Fruit fly (Drosophila melanogaster) whole organism, prepupa: ENCODE results near the gene mab-21.
A peak's percentile ranks its signal among the peaks of the same experiment; 100 is the strongest.

Experiments used
- CG10631 ChIP-seq: fragments of 200-800 bp; sonication (Bioruptor generic); optimal IDR thresholded peaks from 2 replicates; lab custom pipeline; 2016; ENCODE audit warnings: missing biosample characterization, missing genetic modification characterization
- CG10669 ChIP-seq: fragments of 200-800 bp; sonication (Bioruptor generic); optimal IDR thresholded peaks from 3 replicates; lab custom pipeline; 2018; ENCODE audit warnings: missing biosample characterization, mild to moderate bottlenecking, missing genetic modification characterization, moderate library complexity
- CG11294 ChIP-seq: fragments of 200-800 bp; sonication (Bioruptor generic); IDR thresholded peaks from 2 replicates; pipeline ENCODE4 v1.3.6; 2022; ENCODE audit warnings: missing biosample characterization, missing genetic modification characterization
- CG11762 ChIP-seq: fragments of 200-800 bp; sonication (Bioruptor generic); optimal IDR thresholded peaks from 3 replicates; lab custom pipeline; 2016; ENCODE audit warnings: missing biosample characterization, missing genetic modification characterization; ENCODE audit not compliant: insufficient read depth
- CG1621 ChIP-seq: fragments of 200-800 bp; sonication (Bioruptor generic); optimal IDR thresholded peaks from 3 replicates; lab custom pipeline; 2018; ENCODE audit warnings: missing biosample characterization, mild to moderate bottlenecking, missing genetic modification characterization
- CG16779 ChIP-seq: fragments of 200-800 bp; sonication (Bioruptor generic); optimal IDR thresholded peaks from 3 replicates; lab custom pipeline; 2017; ENCODE audit warnings: missing biosample characterization, mild to moderate bottlenecking, missing genetic modification characterization
- CG31627 ChIP-seq: fragments of 200-800 bp; sonication (Bioruptor generic); optimal IDR thresholded peaks from 3 replicates; lab custom pipeline; 2016; ENCODE audit warnings: missing biosample characterization, missing genetic modification characterization
- CG32006 ChIP-seq: fragments of 200-800 bp; sonication (Bioruptor generic); optimal IDR thresholded peaks from 3 replicates; lab custom pipeline; 2017; ENCODE audit warnings: missing biosample characterization, mild to moderate bottlenecking, missing genetic modification characterization
- CG4318 ChIP-seq: fragments of 200-800 bp; sonication (Bioruptor generic); optimal IDR thresholded peaks from 3 replicates; lab custom pipeline; 2017; ENCODE audit warnings: missing biosample characterization, mild to moderate bottlenecking, missing genetic modification characterization
- CG6163 ChIP-seq: fragments of 200-800 bp; sonication (Bioruptor generic); IDR thresholded peaks from 3 replicates; pipeline ENCODE4 v1.3.6; 2022; ENCODE audit warnings: missing biosample characterization, missing genetic modification characterization
- CG6276 ChIP-seq: fragments of 200-800 bp; sonication (Bioruptor generic); optimal IDR thresholded peaks from 2 replicates; lab custom pipeline; 2017; ENCODE audit warnings: missing biosample characterization, mild to moderate bottlenecking, missing genetic modification characterization
- CG6792 ChIP-seq: fragments of 200-800 bp; sonication (Bioruptor generic); optimal IDR thresholded peaks from 3 replicates; lab custom pipeline; 2016; ENCODE audit warnings: missing biosample characterization, missing genetic modification characterization
- CG6808 ChIP-seq: fragments of 200-800 bp; sonication (Bioruptor generic); optimal IDR thresholded peaks from 3 replicates; lab custom pipeline; 2017; ENCODE audit warnings: missing biosample characterization, missing genetic modification characterization, mild to moderate bottlenecking, moderate library complexity, missing genetic modification reagents
- CG6854 ChIP-seq: fragments of 200-800 bp; sonication (Bioruptor generic); optimal IDR thresholded peaks from 2 replicates; lab custom pipeline; 2017; ENCODE audit warnings: missing biosample characterization, mild to moderate bottlenecking, missing genetic modification characterization
- CG7368 ChIP-seq: fragments of 200-800 bp; sonication (Bioruptor generic); optimal IDR thresholded peaks from 3 replicates; lab custom pipeline; 2016; ENCODE audit warnings: missing biosample characterization, missing genetic modification characterization
- CG8119 ChIP-seq: fragments of 200-800 bp; sonication (Bioruptor generic); IDR thresholded peaks from 3 replicates; pipeline ENCODE4 v1.3.6; 2022; ENCODE audit warnings: missing biosample characterization, missing genetic modification characterization
- CG8319 ChIP-seq: fragments of 200-800 bp; sonication (Bioruptor generic); optimal IDR thresholded peaks from 3 replicates; lab custom pipeline; 2016; ENCODE audit warnings: missing biosample characterization, missing genetic modification characterization
- CG8632 ChIP-seq: fragments of 200-800 bp; sonication (Bioruptor generic); optimal IDR thresholded peaks from 3 replicates; lab custom pipeline; 2016; ENCODE audit warnings: missing biosample characterization, missing genetic modification characterization
- CG9139 ChIP-seq: fragments of 200-800 bp; sonication (Bioruptor generic); optimal IDR thresholded peaks from 3 replicates; lab custom pipeline; 2017; ENCODE audit warnings: missing biosample characterization, mild to moderate bottlenecking, missing genetic modification characterization
- Eip75B ChIP-seq: fragments of 200-800 bp; sonication (Bioruptor generic); optimal IDR thresholded peaks from 3 replicates; lab custom pipeline; 2016; ENCODE audit warnings: missing biosample characterization, missing genetic modification characterization
- Eip78C ChIP-seq: fragments of 200-800 bp; sonication (Bioruptor generic); peaks from one replicate; lab custom pipeline; 2016; ENCODE audit warnings: missing biosample characterization, missing genetic modification characterization
- Eip93F ChIP-seq: fragments of 200-800 bp; sonication (Bioruptor generic); optimal IDR thresholded peaks from 2 replicates; lab custom pipeline; 2016; ENCODE audit warnings: missing biosample characterization, mild to moderate bottlenecking, missing genetic modification characterization
- Ets21C ChIP-seq: fragments of 200-800 bp; sonication (Bioruptor generic); optimal IDR thresholded peaks from 3 replicates; lab custom pipeline; 2016; ENCODE audit warnings: missing biosample characterization, missing genetic modification characterization
- Gug ChIP-seq: fragments of 200-800 bp; sonication (Bioruptor generic); IDR thresholded peaks from 2 replicates; pipeline ENCODE4 v1.3.6; 2022; ENCODE audit warnings: missing biosample characterization, missing genetic modification characterization
- Hr39 ChIP-seq: fragments of 200-800 bp; sonication (Bioruptor generic); optimal IDR thresholded peaks from 2 replicates; lab custom pipeline; 2016; ENCODE audit warnings: missing biosample characterization, missing genetic modification characterization
- Hr4 ChIP-seq: fragments of 200-800 bp; sonication (Bioruptor generic); optimal IDR thresholded peaks from 3 replicates; lab custom pipeline; 2016; ENCODE audit warnings: missing biosample characterization, missing genetic modification characterization
- OdsH ChIP-seq: fragments of 200-800 bp; sonication (Bioruptor generic); optimal IDR thresholded peaks from 3 replicates; lab custom pipeline; 2016; ENCODE audit warnings: missing biosample characterization, missing genetic modification characterization
- Sox102F ChIP-seq: fragments of 200-800 bp; sonication (Bioruptor generic); optimal IDR thresholded peaks from 2 replicates; lab custom pipeline; 2016; ENCODE audit warnings: missing biosample characterization, mild to moderate bottlenecking, missing genetic modification characterization
- Sox15 ChIP-seq: fragments of 200-800 bp; sonication (Bioruptor generic); optimal IDR thresholded peaks from 3 replicates; lab custom pipeline; 2016; ENCODE audit warnings: missing biosample characterization, missing genetic modification characterization
- achi ChIP-seq: fragments of 200-800 bp; sonication (Bioruptor generic); optimal IDR thresholded peaks from 3 replicates; lab custom pipeline; 2016; ENCODE audit warnings: missing biosample characterization, missing genetic modification characterization
- cyc ChIP-seq: fragments of 200-800 bp; sonication (Bioruptor generic); optimal IDR thresholded peaks from 3 replicates; lab custom pipeline; 2016; ENCODE audit warnings: missing biosample characterization, missing genetic modification characterization
- dac ChIP-seq: fragments of 200-800 bp; sonication (Bioruptor generic); optimal IDR thresholded peaks from 2 replicates; lab custom pipeline; 2017; ENCODE audit warnings: missing biosample characterization, mild to moderate bottlenecking, missing genetic modification characterization
- eg ChIP-seq: fragments of 200-800 bp; sonication (Bioruptor generic); IDR thresholded peaks from 3 replicates; pipeline ENCODE4 v1.3.6; 2022; ENCODE audit warnings: missing biosample characterization, missing genetic modification characterization
- esn ChIP-seq: fragments of 200-800 bp; sonication (Bioruptor generic); optimal IDR thresholded peaks from 2 replicates; lab custom pipeline; 2016; ENCODE audit warnings: missing biosample characterization, mild to moderate bottlenecking, missing genetic modification characterization, moderate library complexity
- fd59A ChIP-seq: fragments of 200-800 bp; sonication (Bioruptor generic); optimal IDR thresholded peaks from 2 replicates; lab custom pipeline; 2017; ENCODE audit warnings: missing biosample characterization, mild to moderate bottlenecking, missing genetic modification characterization, missing genetic modification reagents
- fkh ChIP-seq: fragments of 200-800 bp; sonication (Bioruptor generic); optimal IDR thresholded peaks from 3 replicates; lab custom pipeline; 2017; ENCODE audit warnings: missing biosample characterization, mild to moderate bottlenecking, missing genetic modification characterization, moderate library complexity
- lz ChIP-seq: fragments of 200-800 bp; sonication (Bioruptor generic); optimal IDR thresholded peaks from 3 replicates; lab custom pipeline; 2016; ENCODE audit warnings: missing biosample characterization, missing genetic modification characterization
- pdm3 ChIP-seq: fragments of 200-800 bp; sonication (Bioruptor generic); optimal IDR thresholded peaks from 3 replicates; lab custom pipeline; 2016; ENCODE audit warnings: missing biosample characterization, missing genetic modification characterization
- salr ChIP-seq, 2 experiments: fragments of 200-800 bp; sonication (Bioruptor generic); optimal IDR thresholded peaks; 3 replicates each; lab custom pipeline; 2016 to 2018; ENCODE audit warnings: missing biosample characterization in 2 of 2, missing genetic modification characterization in 2 of 2, mild to moderate bottlenecking in 1 of 2
- spab ChIP-seq: fragments of 200-800 bp; sonication (Bioruptor generic); optimal IDR thresholded peaks from 2 replicates; lab custom pipeline; 2017; ENCODE audit warnings: missing biosample characterization, mild to moderate bottlenecking, missing genetic modification characterization, missing genetic modification reagents
- svp ChIP-seq: fragments of 200-800 bp; sonication (Bioruptor generic); peaks from one replicate; lab custom pipeline; 2016; ENCODE audit warnings: missing biosample characterization, missing genetic modification characterization

Gene mab-21

DNA sequence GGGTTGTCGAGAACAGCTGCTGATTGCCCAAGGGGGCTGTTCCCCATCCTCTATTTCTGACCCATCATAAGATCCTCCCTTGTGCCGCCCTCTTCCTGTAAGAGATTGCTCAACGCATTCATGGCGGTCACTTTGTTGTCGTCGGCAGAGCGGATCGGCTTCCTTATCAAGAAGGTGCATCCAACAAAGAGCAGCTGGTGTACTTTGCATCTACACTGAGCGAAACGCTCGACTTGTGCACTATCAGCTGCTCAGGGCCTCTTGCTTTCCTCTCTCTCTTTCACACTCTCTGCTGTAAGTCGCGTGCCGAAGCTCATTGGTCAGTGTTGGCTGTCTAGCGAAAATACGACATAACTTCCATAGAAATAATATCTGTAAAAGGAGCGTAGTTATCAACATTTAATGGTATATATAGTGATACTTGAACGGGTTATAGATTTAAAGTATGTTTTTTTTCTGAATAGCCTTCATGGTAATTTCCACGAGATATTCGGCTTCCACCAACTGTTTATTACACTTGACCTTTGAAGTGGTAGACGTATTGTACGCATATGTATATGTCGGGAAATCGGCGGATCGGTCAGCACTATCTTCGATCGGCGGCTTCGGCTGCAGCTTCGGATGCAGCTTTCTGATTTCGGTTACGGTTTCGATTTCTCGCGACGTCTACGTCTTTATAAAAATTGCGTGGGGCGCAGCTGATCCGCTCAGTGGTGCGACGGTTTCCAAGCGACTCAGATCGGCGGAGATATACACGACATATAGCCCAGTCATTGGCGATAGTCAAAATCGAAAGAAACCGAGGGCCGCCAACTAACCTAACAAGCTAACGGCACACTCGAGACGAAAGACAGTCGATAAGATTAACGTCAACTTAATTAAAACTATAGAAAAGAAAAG lies 24.6 kb downstream of the mab-21 start, which contains the start of gene CG5966 (continued):
- TF ChIP-seq Hr39 (GFP tag; lab: Kevin White, UChicago) (no peak), CG8632 (GFP tag; lab: Kevin White, UChicago) (no peak), CG6854 (GFP tag; lab: Kevin White, UChicago) (peak; percentile 51), OdsH (GFP tag; lab: Kevin White, UChicago) (no peak), Eip75B (GFP tag; lab: Kevin White, UChicago) (peak; percentile 7), CG11762 (no peak), salr (GFP tag; optimal IDR thresholded peaks at IDR 0.05; lab: Kevin White, UChicago) (peak in 1 of 2 experiments; percentile 42), pdm3 (no peak), CG4318 (GFP tag; lab: Kevin White, UChicago) (no peak)

DNA sequence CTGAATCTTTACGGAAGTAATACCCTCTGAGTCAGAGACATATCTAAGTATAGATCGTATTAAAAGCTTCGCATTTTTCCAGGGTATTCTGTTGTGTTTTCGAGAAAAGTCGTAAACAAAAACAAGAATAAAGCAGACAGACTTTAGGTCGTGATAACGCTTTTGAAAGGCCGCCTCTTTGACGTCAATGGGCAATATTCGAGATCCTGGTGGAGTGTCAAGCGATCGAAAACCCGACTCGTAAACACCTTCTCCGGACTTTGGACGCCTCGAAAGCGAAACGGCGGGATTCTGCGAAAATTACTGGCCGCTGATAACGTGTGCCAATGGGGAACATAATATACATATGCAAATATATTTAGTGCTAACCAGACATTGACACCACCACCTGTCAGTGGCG lies 25.6 kb downstream of the mab-21 start:
- TF ChIP-seq svp (peak; percentile 86), cyc (GFP tag; lab: Kevin White, UChicago) (no peak)

DNA sequence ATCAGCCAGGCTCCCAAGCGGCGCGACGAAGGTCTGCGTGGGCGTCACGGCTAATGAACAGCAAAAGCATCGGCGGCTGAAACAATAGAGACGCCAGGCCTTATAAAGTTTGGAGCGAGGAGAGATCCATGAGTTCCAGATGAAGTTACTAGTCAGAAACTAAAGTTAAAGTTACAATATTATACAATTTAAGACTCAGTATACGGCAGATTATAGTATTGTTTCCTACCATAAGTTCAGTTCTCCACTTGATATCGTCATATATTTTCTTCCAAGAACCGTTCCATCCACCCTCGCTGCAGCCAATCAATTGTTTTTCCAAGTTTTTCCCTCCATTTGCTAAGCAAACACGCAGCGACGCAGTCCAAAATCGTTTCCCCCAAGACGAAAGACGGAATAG lies 29.6 kb downstream of the mab-21 start:
- no peak for TF ChIP-seq Sox15 (GFP tag; lab: Kevin White, UChicago)
- no peak for TF ChIP-seq CG11294 (GFP tag; lab: Robert Waterston, UW)
- TF ChIP-seq CG16779 (tag; lab: Kevin White, UChicago), result no peak
- no peak for TF ChIP-seq CG9139 (GFP tag; lab: Kevin White, UChicago)
- no peak for TF ChIP-seq Eip75B (GFP tag; lab: Kevin White, UChicago)
- TF ChIP-seq CG6808 (GFP tag; lab: Kevin White, UChicago), result no peak

- TF ChIP-seq CG11294 (GFP tag; lab: Robert Waterston, UW) (no peak), eg (peak; percentile 75), CG8119 (GFP tag; lab: Robert Waterston, UW) (peak; percentile 21; the same call in 1 of the 3 replicates)
These were observed 31.6 kb downstream of the mab-21 start for dm6 chrX:5981410-5981809.

DNA sequence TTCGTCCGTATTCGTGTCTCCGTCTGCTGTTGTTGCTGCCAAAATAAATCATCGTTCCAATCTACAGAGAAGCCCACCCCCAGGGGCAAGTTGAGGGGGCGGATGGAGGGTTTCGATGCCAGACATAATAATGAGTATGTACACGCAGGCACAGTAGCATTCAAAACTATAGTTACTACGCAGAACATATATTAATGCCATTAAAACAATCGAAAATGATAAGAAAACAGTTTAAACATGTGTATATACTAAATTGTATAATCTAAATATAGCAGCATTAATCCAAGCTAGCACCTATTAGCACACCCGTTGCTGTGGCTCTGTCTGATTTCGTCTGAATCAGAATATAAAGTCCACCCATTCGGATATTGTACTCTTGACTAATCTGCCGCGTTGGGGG lies 32.1 kb downstream of the mab-21 start:
- TF ChIP-seq lz (GFP tag; lab: Kevin White, UChicago), result peak; percentile 88
- peak; percentile 60 for TF ChIP-seq CG6808 (GFP tag; lab: Kevin White, UChicago)
- peak; percentile 79 for TF ChIP-seq Eip75B (GFP tag; lab: Kevin White, UChicago)
- peak; percentile 86 for TF ChIP-seq CG31627
- peak; percentile 84 for TF ChIP-seq Hr39 (GFP tag; lab: Kevin White, UChicago)
- peak; percentile 48 for TF ChIP-seq fd59A
- TF ChIP-seq Gug, result peak; percentile 71
- peak; percentile 63 for TF ChIP-seq CG8119 (GFP tag; lab: Robert Waterston, UW)
- peak; percentile 70 for TF ChIP-seq CG10669 (GFP tag; lab: Kevin White, UChicago)
- peak; percentile 95 for TF ChIP-seq Eip78C
- peak; percentile 77 for TF ChIP-seq Eip93F (GFP tag; lab: Kevin White, UChicago)
- TF ChIP-seq CG9139 (GFP tag; lab: Kevin White, UChicago), result peak; percentile 46
- peak; percentile 70 for TF ChIP-seq CG10631 (GFP tag; lab: Kevin White, UChicago)
- peak; percentile 75 for TF ChIP-seq CG7368 (GFP tag; lab: Kevin White, UChicago)
- TF ChIP-seq CG6792 (GFP tag; lab: Kevin White, UChicago), result peak; percentile 86
- TF ChIP-seq CG6854 (GFP tag; lab: Kevin White, UChicago), result peak; percentile 81
- peak; percentile 65 for TF ChIP-seq CG32006 (GFP tag; lab: Kevin White, UChicago)
- peak; percentile 97 for TF ChIP-seq svp
- peak; percentile 70 for TF ChIP-seq Ets21C (GFP tag; lab: Kevin White, UChicago)
- TF ChIP-seq dac (GFP tag; lab: Kevin White, UChicago), result peak; percentile 20
- TF ChIP-seq fkh (GFP tag; lab: Kevin White, UChicago), result peak; percentile 21
- TF ChIP-seq CG6163 (GFP tag; lab: Robert Waterston, UW), result peak; percentile 85
- TF ChIP-seq CG1621 (tag; lab: Kevin White, UChicago), result peak; percentile 69
- TF ChIP-seq esn (GFP tag; lab: Kevin White, UChicago), result peak; percentile 88
- peak; percentile 58 for TF ChIP-seq Hr4 (GFP tag; lab: Kevin White, UChicago)
- peak; percentile 80 for TF ChIP-seq CG8319 (GFP tag; lab: Kevin White, UChicago)
- TF ChIP-seq CG6276 (GFP tag; lab: Kevin White, UChicago), result peak; percentile 42
- peak; percentile 52 to 59 for TF ChIP-seq salr (GFP tag; optimal IDR thresholded peaks at IDR 0.05; lab: Kevin White, UChicago)
- TF ChIP-seq spab (GFP tag; lab: Kevin White, UChicago), result peak; percentile 56
- TF ChIP-seq achi, result peak; percentile 77
- TF ChIP-seq Sox102F (GFP tag; lab: Kevin White, UChicago), result peak; percentile 85
